Worm (Caenorhabditis elegans) whole organism, early embryonic: ENCODE data around the gene Y82E9BR.8.

ENCODE experiments used
- B0310.2 ChIP-seq: sonication (generic microtip); optimal IDR thresholded peaks from 2 replicates; lab custom pipeline; 2016; ENCODE audit warnings: mild to moderate bottlenecking, missing genetic modification characterization, missing compliant biosample characterization
- F13C5.2 ChIP-seq: sonication (generic microtip); optimal IDR thresholded peaks from 2 replicates; lab custom pipeline; 2017; ENCODE audit warnings: mild to moderate bottlenecking, missing genetic modification characterization, inconsistent platforms, missing compliant biosample characterization
- aly-1 ChIP-seq: sonication (generic microtip); optimal IDR thresholded peaks from 2 replicates; lab custom pipeline; 2016; ENCODE audit warnings: missing genetic modification characterization, missing compliant biosample characterization
- ama-1 ChIP-seq: fragments of 150-350 bp; optimal IDR thresholded peaks from 2 replicates; lab custom pipeline; 2014
- ceh-13 ChIP-seq: fragments of 200-800 bp; sonication (Bioruptor generic); optimal IDR thresholded peaks from 2 replicates; lab custom pipeline; 2018; ENCODE audit warnings: mild to moderate bottlenecking, missing genetic modification characterization, missing compliant biosample characterization
- ceh-36 ChIP-seq: sonication (generic microtip); optimal IDR thresholded peaks from 2 replicates; lab custom pipeline; 2016; ENCODE audit warnings: missing genetic modification characterization, inconsistent platforms, missing compliant biosample characterization
- ets-7 ChIP-seq: sonication (generic microtip); optimal IDR thresholded peaks from 2 replicates; lab custom pipeline; 2016; ENCODE audit warnings: missing genotype, missing genetic modification characterization, missing compliant biosample characterization
- flt-1 ChIP-seq: fragments of 200-800 bp; sonication (Bioruptor generic); IDR thresholded peaks from 2 replicates; pipeline ENCODE4 v1.3.6; 2022; ENCODE audit warnings: missing genetic modification characterization, missing compliant biosample characterization
- hmbx-1 ChIP-seq: sonication (generic microtip); optimal IDR thresholded peaks from 2 replicates; lab custom pipeline; 2016; ENCODE audit warnings: mild to moderate bottlenecking, missing genetic modification characterization, missing compliant biosample characterization
- hmg-4 ChIP-seq: fragments of 200-800 bp; sonication (Bioruptor generic); optimal IDR thresholded peaks from 2 replicates; lab custom pipeline; 2018; ENCODE audit warnings: mild to moderate bottlenecking, missing genetic modification characterization, missing compliant biosample characterization
- hnd-1 ChIP-seq: sonication (generic microtip); optimal IDR thresholded peaks from 2 replicates; lab custom pipeline; 2016; ENCODE audit warnings: missing genetic modification characterization, missing compliant biosample characterization
- pes-1 ChIP-seq: fragments of 200-800 bp; sonication (Bioruptor generic); IDR thresholded peaks from 2 replicates; pipeline ENCODE4 v1.3.6; 2022; ENCODE audit warnings: missing genetic modification reagents, missing genetic modification characterization, missing compliant biosample characterization
- scrt-1 ChIP-seq: fragments of 200-800 bp; sonication (Bioruptor generic); IDR thresholded peaks from 2 replicates; pipeline ENCODE4 v1.3.6; 2022; ENCODE audit warnings: missing genetic modification characterization, missing compliant biosample characterization
- sea-1 ChIP-seq: fragments of 200-800 bp; sonication (Bioruptor generic); conservative IDR thresholded peaks from 2 replicates; pipeline ENCODE4 v1.3.6; 2022; ENCODE audit warnings: missing genetic modification characterization, missing compliant biosample characterization
- tbx-11 ChIP-seq: fragments of 200-800 bp; sonication (Bioruptor generic); IDR thresholded peaks from 2 replicates; pipeline ENCODE4 v1.3.6; 2022; ENCODE audit warnings: missing genetic modification characterization, missing compliant biosample characterization
- tbx-37 ChIP-seq: fragments of 200-800 bp; sonication (Bioruptor generic); conservative IDR thresholded peaks from 2 replicates; pipeline ENCODE4 v1.3.6; 2022; ENCODE audit warnings: missing genetic modification reagents, missing genetic modification characterization, missing compliant biosample characterization
- tra-4 ChIP-seq: sonication (generic microtip); optimal IDR thresholded peaks from 2 replicates; lab custom pipeline; 2017; ENCODE audit warnings: missing genetic modification characterization, missing compliant biosample characterization

Y82E9BR.8 gene

DNA sequence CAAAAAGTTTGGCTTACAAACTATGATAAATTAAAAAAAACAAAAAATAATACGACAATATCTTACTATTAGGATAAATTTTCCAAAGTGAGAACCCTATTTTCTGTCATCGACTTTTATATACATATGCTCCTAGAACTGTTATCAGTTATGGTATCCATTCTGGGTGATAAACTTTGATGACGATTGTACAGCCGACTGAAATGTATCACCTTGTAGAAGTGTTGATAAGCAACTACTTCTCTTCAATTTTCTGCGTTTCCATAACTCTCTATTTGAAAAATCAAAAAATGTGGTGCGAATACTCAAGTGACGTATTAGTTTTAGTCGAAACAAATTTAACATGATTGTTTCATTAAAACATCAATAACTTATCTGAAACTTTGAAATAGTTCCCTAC is 32.1 kb upstream of the Y82E9BR.8 start:
- TF ChIP-seq scrt-1 (GFP tag; lab: Robert Waterston, UW) (no peak), hmg-4 (GFP tag; lab: Kevin White, UChicago) (no peak), ets-7 (tag; lab: Kevin White, UChicago) (no peak), tbx-11 (GFP tag; lab: Robert Waterston, UW) (no peak), tra-4 (tag; lab: Kevin White, UChicago) (no peak), ceh-36 (tag; lab: Kevin White, UChicago) (no peak), flt-1 (GFP tag; lab: Robert Waterston, UW) (no peak), tbx-37 (GFP tag; lab: Robert Waterston, UW) (no peak), sea-1 (GFP tag; lab: Robert Waterston, UW) (no peak), aly-1 (tag; lab: Kevin White, UChicago) (no peak), pes-1 (GFP tag; lab: Robert Waterston, UW) (no peak), hmbx-1 (tag; lab: Kevin White, UChicago) (no peak), B0310.2 (tag; lab: Kevin White, UChicago) (no peak), ceh-13 (no peak), F13C5.2 (tag; lab: Kevin White, UChicago) (no peak), ama-1 (lab: Kevin White, UChicago) (no peak)

DNA sequence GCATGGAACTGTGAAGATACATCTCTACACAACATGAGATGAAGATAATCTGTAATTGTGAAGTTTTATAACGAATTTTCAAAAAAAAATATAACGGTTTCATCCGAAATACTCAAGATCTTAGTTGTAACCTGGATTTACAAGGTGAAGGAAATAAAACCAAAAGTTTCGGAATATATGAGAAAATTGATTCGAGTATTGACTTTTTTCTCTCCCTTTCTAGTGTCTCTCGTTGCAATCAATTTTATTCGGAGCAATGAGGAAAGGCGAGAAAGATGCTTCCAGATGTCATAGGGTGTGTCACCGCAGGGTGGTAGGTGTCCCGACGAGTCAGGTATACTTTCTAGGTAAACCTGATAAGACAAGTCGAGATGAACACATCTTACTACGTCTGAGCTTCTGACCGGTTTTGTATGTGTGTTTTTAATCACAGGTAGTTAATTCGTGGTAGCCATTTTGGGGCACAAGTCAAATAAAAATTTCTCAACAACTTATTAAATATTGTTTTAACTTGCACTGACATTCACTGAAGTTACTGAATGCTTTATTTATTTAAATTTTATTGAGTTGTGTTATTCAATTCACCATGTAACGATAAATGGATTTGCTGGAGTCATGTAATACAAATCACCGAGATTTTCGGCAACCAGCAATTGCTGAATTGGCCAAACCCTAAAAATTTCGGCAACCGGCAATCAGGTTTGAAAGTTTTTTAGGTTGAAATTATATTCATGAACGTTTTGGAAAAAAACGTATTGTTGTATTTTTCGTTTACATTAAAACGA is 30.6 kb upstream of the Y82E9BR.8 start, which contains the start of gene pals-20:
Gene pals-20, minus strand, starts transcription at position 51 of the 785 bp plus-strand sequence.
- TF ChIP-seq ets-7 (tag; lab: Kevin White, UChicago) (no peak), F13C5.2 (tag; lab: Kevin White, UChicago) (no peak), ama-1 (lab: Kevin White, UChicago) (no peak), tbx-37 (GFP tag; lab: Robert Waterston, UW) (no peak), flt-1 (GFP tag; lab: Robert Waterston, UW) (no peak), B0310.2 (tag; lab: Kevin White, UChicago) (no peak), hmg-4 (GFP tag; lab: Kevin White, UChicago) (no peak), tbx-11 (GFP tag; lab: Robert Waterston, UW) (no peak)

DNA sequence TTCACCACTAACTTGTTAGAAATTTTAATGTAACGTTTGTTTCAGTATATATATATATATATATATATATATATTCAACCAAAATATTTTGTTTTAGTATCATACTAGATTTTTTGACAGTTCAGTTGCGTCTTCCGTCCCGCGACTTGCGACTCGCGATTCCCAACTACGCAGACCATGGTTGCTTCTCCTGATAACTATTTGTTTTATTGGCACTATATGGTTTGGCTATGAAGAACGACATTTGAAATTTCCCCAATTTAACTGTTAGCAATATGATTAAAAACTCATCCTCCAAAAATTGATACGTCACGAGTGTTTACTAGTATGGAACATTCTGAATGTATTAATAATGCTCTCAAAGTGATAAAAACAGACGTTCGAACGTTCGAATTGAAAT is 26.8 kb upstream of the Y82E9BR.8 start:
- TF ChIP-seq tbx-37 (GFP tag; lab: Robert Waterston, UW) (no peak), ceh-36 (tag; lab: Kevin White, UChicago) (no peak), tra-4 (tag; lab: Kevin White, UChicago) (no peak), ets-7 (tag; lab: Kevin White, UChicago) (no peak), hnd-1 (tag; lab: Kevin White, UChicago) (no peak), scrt-1 (GFP tag; lab: Robert Waterston, UW) (no peak), hmbx-1 (tag; lab: Kevin White, UChicago) (no peak), pes-1 (GFP tag; lab: Robert Waterston, UW) (no peak), flt-1 (GFP tag; lab: Robert Waterston, UW) (no peak), B0310.2 (tag; lab: Kevin White, UChicago) (no peak)

DNA sequence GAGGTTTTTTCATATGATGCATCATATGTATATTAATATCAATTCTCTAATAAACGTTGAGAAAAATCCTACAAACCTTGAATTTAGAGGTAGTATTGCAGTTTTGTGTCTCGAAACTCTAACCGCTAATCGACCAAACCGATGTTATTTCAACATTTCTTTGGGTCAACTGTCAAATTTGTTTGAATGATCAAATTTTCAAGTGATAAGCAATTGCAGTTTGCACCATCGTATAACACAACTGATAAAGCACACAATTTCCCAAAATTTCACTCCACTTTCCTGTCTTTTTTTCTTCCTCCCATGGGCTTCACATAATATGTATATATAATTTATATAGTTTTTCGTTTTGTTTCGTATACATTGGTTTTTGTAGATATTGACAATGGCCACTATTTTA is 26.2 kb upstream of the Y82E9BR.8 start, which contains the start of the genes fbxa-138 and Y82E9BR.5:
Gene fbxa-138, minus strand, starts transcription at position 161 of the 400 bp plus-strand sequence.
Gene Y82E9BR.5, plus strand, starts transcription at position 279 of the 400 bp plus-strand sequence.
- TF ChIP-seq tbx-37 (GFP tag; lab: Robert Waterston, UW) (no peak), hnd-1 (tag; lab: Kevin White, UChicago) (no peak), ets-7 (tag; lab: Kevin White, UChicago) (no peak), pes-1 (GFP tag; lab: Robert Waterston, UW) (no peak), ceh-13 (no peak), hmbx-1 (tag; lab: Kevin White, UChicago) (no peak), aly-1 (tag; lab: Kevin White, UChicago) (no peak), tra-4 (tag; lab: Kevin White, UChicago) (no peak), hmg-4 (GFP tag; lab: Kevin White, UChicago) (no peak), sea-1 (GFP tag; lab: Robert Waterston, UW) (no peak), ceh-36 (tag; lab: Kevin White, UChicago) (no peak), B0310.2 (tag; lab: Kevin White, UChicago) (no peak), flt-1 (GFP tag; lab: Robert Waterston, UW) (no peak), F13C5.2 (tag; lab: Kevin White, UChicago) (no peak), ama-1 (lab: Kevin White, UChicago) (no peak), scrt-1 (GFP tag; lab: Robert Waterston, UW) (no peak), tbx-11 (GFP tag; lab: Robert Waterston, UW) (no peak)

DNA sequence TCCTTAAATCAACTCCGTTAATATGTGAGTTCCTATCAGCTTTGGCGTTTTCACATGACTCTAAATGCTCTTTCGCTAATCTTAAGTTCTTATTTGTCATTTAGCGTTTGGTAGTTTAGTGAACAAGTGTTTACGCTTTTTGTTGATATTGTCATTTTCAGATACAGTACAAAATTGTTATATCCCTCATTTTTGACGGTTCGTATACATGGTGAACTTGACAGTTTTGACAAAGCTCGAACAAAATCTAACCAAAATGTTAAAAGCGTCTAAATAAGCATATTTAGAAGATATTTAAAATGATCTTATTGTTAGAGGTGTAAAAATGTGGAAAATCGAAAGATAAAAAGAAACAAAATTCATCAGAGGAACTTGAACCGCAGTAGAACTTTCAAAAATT is 25.6 kb upstream of the Y82E9BR.8 start:
- TF ChIP-seq pes-1 (GFP tag; lab: Robert Waterston, UW) (no peak), ama-1 (lab: Kevin White, UChicago) (no peak)

DNA sequence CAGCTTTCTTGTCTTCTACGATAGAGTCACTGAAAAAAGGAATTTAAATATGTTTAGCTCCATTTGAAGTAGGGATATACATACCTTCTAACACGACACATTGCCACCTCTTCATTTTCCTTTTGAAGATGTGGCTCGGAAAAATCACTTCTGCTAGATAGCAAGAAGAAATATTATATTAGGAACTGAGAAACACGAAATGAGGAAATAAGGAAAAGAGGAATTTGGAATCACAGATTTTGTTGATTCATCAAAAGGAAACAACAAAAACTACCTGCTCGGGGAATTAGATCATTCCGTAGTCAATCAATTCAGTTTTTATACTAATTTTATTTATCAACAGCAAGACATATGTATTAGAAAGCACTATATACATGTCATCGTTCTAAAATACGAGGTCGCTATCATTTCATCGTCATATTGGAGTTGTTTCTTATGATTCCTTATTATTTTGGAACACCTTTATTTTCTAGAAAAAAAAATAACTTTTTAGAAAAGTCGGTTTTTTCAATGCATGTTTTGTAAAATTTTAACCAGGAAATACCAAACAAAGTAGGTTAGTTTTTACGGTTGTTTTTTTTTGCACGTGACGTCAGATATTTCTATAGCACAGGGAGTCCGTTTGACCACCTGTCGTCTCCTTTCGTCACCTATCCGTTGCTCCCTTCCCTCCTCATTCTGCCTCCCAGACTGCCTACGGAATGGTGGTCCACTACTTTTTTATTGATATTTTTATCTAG is 22.8 kb upstream of the Y82E9BR.8 start, which contains the start of the genes pals-21 and Y82E9BR.6:
Gene pals-21, minus strand, starts transcription at position 101 of the 740 bp plus-strand sequence.
Gene Y82E9BR.6, plus strand, starts transcription at position 690 of the 740 bp plus-strand sequence.
- no peak for TF ChIP-seq B0310.2 (tag; lab: Kevin White, UChicago)
- no peak for TF ChIP-seq F13C5.2 (tag; lab: Kevin White, UChicago)
- no peak for TF ChIP-seq ama-1 (lab: Kevin White, UChicago)
- TF ChIP-seq sea-1 (GFP tag; lab: Robert Waterston, UW): no peak
- no peak for TF ChIP-seq hmbx-1 (tag; lab: Kevin White, UChicago)
- no peak for TF ChIP-seq ceh-13
- TF ChIP-seq tbx-11 (GFP tag; lab: Robert Waterston, UW): no peak
- no peak for TF ChIP-seq aly-1 (tag; lab: Kevin White, UChicago)
- TF ChIP-seq scrt-1 (GFP tag; lab: Robert Waterston, UW): no peak
- no peak for TF ChIP-seq ceh-36 (tag; lab: Kevin White, UChicago)
- TF ChIP-seq pes-1 (GFP tag; lab: Robert Waterston, UW): no peak
- TF ChIP-seq flt-1 (GFP tag; lab: Robert Waterston, UW): no peak
- no peak for TF ChIP-seq ets-7 (tag; lab: Kevin White, UChicago)
- TF ChIP-seq tbx-37 (GFP tag; lab: Robert Waterston, UW): no peak
- no peak for TF ChIP-seq tra-4 (tag; lab: Kevin White, UChicago)
- TF ChIP-seq hmg-4 (GFP tag; lab: Kevin White, UChicago): no peak
- TF ChIP-seq hnd-1 (tag; lab: Kevin White, UChicago): no peak
